Worm (Caenorhabditis elegans) whole organism, mixed stage, embryonic: ENCODE results near the gene F35H10.3.

Source experiments
- drap-1 ChIP-seq: fragments of 200-800 bp; sonication (Bioruptor generic); optimal IDR thresholded peaks from 3 replicates; lab custom pipeline; 2018; ENCODE audit warnings: mild to moderate bottlenecking, missing genetic modification characterization, missing compliant biosample characterization
- nhr-76 ChIP-seq: sonication (generic microtip); optimal IDR thresholded peaks from 2 replicates; lab custom pipeline; 2017; ENCODE audit warnings: missing biosample characterization, missing genetic modification characterization
- tbx-8 ChIP-seq: fragments of 200-800 bp; sonication (Bioruptor generic); optimal IDR thresholded peaks from 2 replicates; lab custom pipeline; 2018; ENCODE audit warnings: mild to moderate bottlenecking, missing genetic modification characterization, moderate library complexity, missing compliant biosample characterization
- ztf-11 ChIP-seq: fragments of 150-350 bp; optimal IDR thresholded peaks from 2 replicates; lab custom pipeline; 2014; ENCODE audit warnings: missing biosample characterization, missing genetic modification characterization

- no peak for TF ChIP-seq drap-1 (GFP tag; lab: Kevin White, UChicago)
- no peak for TF ChIP-seq ztf-11 (tag; lab: Kevin White, UChicago)
- TF ChIP-seq tbx-8 (GFP tag; lab: Kevin White, UChicago): no peak
- no peak for TF ChIP-seq nhr-76 (tag; lab: Kevin White, UChicago)
Observed at ce11 chrIV:8307408-8307807, 18.4 kb upstream of the F35H10.3 start.
